Worm (Caenorhabditis elegans) whole organism, midembryonic: Measurements from ENCODE around the gene zig-10.

Experiments used
- T22C8.4 ChIP-seq: fragments of 200-800 bp; sonication (Bioruptor generic); IDR thresholded peaks from 2 replicates; pipeline ENCODE4 v1.3.6; 2022; ENCODE audit warnings: missing genetic modification characterization, missing compliant biosample characterization
- cog-1 ChIP-seq: sonication (generic microtip); optimal IDR thresholded peaks from 2 replicates; lab custom pipeline; 2016; ENCODE audit warnings: missing genetic modification characterization, missing compliant biosample characterization
- flt-1 ChIP-seq: fragments of 200-800 bp; sonication (Bioruptor generic); IDR thresholded peaks from 2 replicates; pipeline ENCODE4 v1.3.6; 2022; ENCODE audit warnings: missing genetic modification characterization, missing compliant biosample characterization
- klf-2 ChIP-seq: fragments of 200-800 bp; sonication (Bioruptor generic); conservative IDR thresholded peaks from 2 replicates; pipeline ENCODE4 v1.3.6; 2022; ENCODE audit warnings: missing genetic modification reagents, missing genetic modification characterization, missing compliant biosample characterization
- med-1 ChIP-seq: sonication (generic microtip); optimal IDR thresholded peaks from 2 replicates; lab custom pipeline; 2017; ENCODE audit warnings: missing genetic modification characterization, mild to moderate bottlenecking, missing compliant biosample characterization, antibody characterized with exemption, missing genetic modification reagents; ENCODE audit not compliant: insufficient read depth
- ref-1 ChIP-seq: fragments of 200-800 bp; sonication (Bioruptor generic); conservative IDR thresholded peaks from 2 replicates; pipeline ENCODE4 v1.3.6; 2022; ENCODE audit warnings: missing genetic modification reagents, missing genetic modification characterization, missing compliant biosample characterization
- ztf-29 ChIP-seq: fragments of 200-800 bp; sonication (Bioruptor generic); IDR thresholded peaks from 2 replicates; pipeline ENCODE4 v1.3.6; 2022; ENCODE audit warnings: missing genetic modification reagents, missing genetic modification characterization, missing compliant biosample characterization

DNA sequence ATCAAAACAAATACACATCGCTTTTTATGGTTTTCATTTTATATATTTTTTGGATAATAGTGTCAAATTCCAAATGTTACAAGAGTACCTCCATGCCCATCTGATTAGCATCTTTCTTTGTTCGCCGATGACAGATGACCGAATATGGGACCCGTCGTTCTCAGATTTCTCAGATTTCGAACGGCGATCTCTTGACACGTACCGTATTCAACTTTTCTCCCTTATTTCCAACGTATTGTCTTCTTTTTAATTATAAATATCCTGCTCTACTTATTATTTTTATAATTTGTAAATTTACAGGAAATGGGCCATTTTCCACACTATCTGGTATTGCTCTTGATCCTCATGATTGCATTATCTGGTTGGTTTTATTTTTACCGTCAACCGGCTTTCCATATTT is at the start of gene zig-10:
- no peak for TF ChIP-seq ref-1 (GFP tag; lab: Robert Waterston, UW)
- no peak for TF ChIP-seq flt-1 (GFP tag; lab: Robert Waterston, UW)
- TF ChIP-seq klf-2 (GFP tag; lab: Robert Waterston, UW) = no peak
- TF ChIP-seq T22C8.4 = no peak
- no peak for TF ChIP-seq med-1 (GFP tag; lab: Kevin White, UChicago)
- no peak for TF ChIP-seq ztf-29
- TF ChIP-seq cog-1 (tag; lab: Kevin White, UChicago) = no peak
